Fruit fly (Drosophila melanogaster): Measurements from ENCODE around the gene CG5592.

DNA sequence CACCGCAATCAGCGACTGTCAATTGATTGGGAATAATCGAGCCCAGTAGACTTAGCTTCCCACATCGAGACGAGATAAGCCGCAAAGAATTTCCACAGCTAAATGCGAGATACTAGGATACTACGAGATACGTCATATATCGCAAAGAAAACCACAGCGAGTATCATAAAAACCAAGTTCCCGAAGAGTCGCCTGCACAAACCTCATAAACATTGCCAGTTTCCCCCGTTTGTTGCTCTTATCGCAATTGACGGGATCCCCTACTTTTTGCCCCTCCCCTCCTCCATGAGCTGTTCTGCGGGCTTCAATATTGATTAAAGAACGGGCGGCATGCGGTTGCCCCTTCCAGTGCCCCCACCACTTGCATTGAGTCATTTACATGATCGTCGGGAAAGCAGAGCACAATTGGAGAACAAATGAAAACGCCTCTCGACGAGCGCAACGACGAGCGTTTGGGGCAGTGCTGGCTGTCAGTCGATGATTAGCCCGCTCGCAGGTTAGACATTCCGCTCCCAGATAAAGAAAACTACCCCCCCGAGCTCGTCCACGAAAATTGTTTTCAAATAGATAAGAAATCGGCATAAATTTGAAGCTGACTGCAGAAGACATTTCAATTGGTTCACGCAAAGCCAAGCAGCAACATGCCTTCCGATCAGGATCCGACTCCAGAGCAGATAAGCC, 24.7 kb downstream of the CG5592 start, which contains the start of gene CG32407:
- TF ChIP-seq usp (GFP tag; optimal IDR thresholded peaks at IDR 0.05): no peak
- no peak for TF ChIP-seq pan (optimal IDR thresholded peaks at IDR 0.05)
- no peak for TF ChIP-seq psq (optimal IDR thresholded peaks at IDR 0.05)
- no peak for TF ChIP-seq CG8478 (optimal IDR thresholded peaks at IDR 0.05)
- no peak for TF ChIP-seq Dll (optimal IDR thresholded peaks at IDR 0.05)
- TF ChIP-seq EcR (GFP tag; optimal IDR thresholded peaks at IDR 0.05): no peak
